Fruit fly (Drosophila melanogaster): ENCODE measurements around the gene CG17776.

CG17776 gene

dm6 chrX:2186555-2186954 lies 2.0 kb downstream of the CG17776 start, which contains the start of gene CG17777:
Gene CG17777 (plus strand): TSS chrX:2186855.
- no peak for TF ChIP-seq EcR (GFP tag; optimal IDR thresholded peaks at IDR 0.05)
- TF ChIP-seq pan (optimal IDR thresholded peaks at IDR 0.05): no peak
- no peak for TF ChIP-seq usp (GFP tag; optimal IDR thresholded peaks at IDR 0.05)
- TF ChIP-seq CG8478 (optimal IDR thresholded peaks at IDR 0.05): no peak
- TF ChIP-seq psq (optimal IDR thresholded peaks at IDR 0.05): no peak
- TF ChIP-seq Dll (optimal IDR thresholded peaks at IDR 0.05): no peak

DNA sequence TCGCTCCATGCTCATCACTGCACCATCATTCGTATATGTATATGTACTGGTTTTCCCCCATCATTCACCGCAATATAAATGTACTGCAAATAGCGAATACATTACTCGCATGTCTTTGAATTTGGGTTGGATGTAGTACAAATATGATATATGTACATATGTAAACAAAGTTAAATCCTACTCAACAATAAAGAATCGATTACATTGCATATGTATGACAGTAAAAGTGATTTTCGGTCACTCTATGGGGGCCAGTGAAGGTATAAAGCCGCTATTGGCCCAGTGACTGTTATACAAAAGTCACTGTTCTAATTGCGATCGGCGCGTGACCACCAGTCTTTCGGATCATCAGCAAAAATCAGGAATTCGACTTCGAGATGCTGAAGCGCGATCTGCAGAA lies 3.0 kb downstream of the CG17776 start, which contains the start of gene CG3457:
TSS of gene CG3457 (plus strand) at position 301 of the 400 bp plus-strand sequence.
- TF ChIP-seq usp (GFP tag; optimal IDR thresholded peaks at IDR 0.05): no peak
- no peak for TF ChIP-seq psq (optimal IDR thresholded peaks at IDR 0.05)
- TF ChIP-seq CG8478 (optimal IDR thresholded peaks at IDR 0.05): no peak
- TF ChIP-seq pan (optimal IDR thresholded peaks at IDR 0.05): no peak
- no peak for TF ChIP-seq Dll (optimal IDR thresholded peaks at IDR 0.05)

DNA sequence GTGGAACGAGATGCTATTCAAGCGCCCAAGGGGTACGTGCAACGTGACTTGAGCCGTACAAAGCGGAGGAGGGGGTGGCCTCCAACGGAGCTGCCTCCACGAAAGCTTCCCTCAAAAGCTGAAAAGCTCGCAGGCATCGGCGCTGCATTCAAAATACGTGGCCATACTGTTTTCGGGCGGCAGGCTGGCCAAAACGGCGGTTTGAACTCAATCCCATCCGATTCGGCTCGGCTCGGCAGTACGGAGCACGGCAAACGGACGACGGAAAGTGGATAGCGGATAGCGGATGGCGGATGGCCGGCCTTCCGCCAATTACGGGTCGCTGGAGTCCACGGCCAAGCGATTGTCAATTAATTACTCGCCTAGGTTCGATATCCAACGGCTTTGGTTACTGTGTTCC lies 4.4 kb downstream of the CG17776 start, which contains the start of gene Mct1:
TSS of gene Mct1 (plus strand) at position 301 of the 400 bp plus-strand sequence.
- no peak for TF ChIP-seq CG8478 (optimal IDR thresholded peaks at IDR 0.05)
- no peak for TF ChIP-seq EcR (GFP tag; optimal IDR thresholded peaks at IDR 0.05)
- no peak for TF ChIP-seq usp (GFP tag; optimal IDR thresholded peaks at IDR 0.05)
- no peak for TF ChIP-seq pan (optimal IDR thresholded peaks at IDR 0.05)
- TF ChIP-seq psq (optimal IDR thresholded peaks at IDR 0.05): no peak
- TF ChIP-seq Dll (optimal IDR thresholded peaks at IDR 0.05): no peak

DNA sequence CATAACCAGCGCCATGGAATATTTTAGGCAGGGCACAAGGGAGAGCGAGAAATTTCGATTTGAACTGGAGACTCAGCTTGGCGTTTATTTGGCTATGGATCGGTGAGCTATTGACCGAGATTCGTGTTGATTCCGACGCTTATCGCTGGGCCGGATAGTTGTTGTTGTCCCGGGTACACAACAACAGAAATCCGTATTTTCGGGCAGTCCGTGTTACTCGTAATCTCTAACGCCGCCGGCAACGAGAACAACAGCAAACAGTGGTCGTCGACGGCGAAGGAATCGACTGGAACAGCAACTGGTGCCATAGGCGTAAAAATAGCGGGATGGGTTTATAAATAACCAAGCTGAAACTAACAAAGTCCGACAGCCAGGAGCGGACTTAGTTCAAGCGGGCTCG lies 7.4 kb downstream of the CG17776 start:
- TF ChIP-seq Dll (optimal IDR thresholded peaks at IDR 0.05): no peak
- no peak for TF ChIP-seq EcR (GFP tag; optimal IDR thresholded peaks at IDR 0.05)
- TF ChIP-seq usp (GFP tag; optimal IDR thresholded peaks at IDR 0.05): no peak
- no peak for TF ChIP-seq psq (optimal IDR thresholded peaks at IDR 0.05)

DNA sequence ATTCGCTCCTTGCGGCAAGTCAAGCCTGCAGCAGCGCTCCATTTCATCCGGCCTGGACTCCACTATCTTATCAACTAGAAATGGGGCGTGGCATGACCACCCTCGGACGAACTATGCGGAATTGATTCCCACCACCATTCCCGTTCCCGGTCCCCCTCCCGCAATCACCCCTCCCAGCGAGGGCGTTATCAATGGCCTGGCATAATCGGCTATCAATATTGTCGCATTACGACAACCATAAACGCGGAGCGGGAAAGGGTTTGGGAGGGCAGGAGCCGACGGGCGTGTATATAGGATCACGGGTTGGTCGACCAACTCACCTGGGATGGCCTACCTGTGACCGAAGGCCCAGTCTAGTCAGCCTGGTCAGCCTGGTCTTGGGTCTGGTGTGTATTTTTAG lies 8.6 kb downstream of the CG17776 start:
- TF ChIP-seq CG8478 (optimal IDR thresholded peaks at IDR 0.05): no peak
- TF ChIP-seq usp (GFP tag; optimal IDR thresholded peaks at IDR 0.05): no peak
- TF ChIP-seq psq (optimal IDR thresholded peaks at IDR 0.05): no peak
- TF ChIP-seq pan (optimal IDR thresholded peaks at IDR 0.05): no peak
- no peak for TF ChIP-seq Dll (optimal IDR thresholded peaks at IDR 0.05)
- TF ChIP-seq EcR (GFP tag; optimal IDR thresholded peaks at IDR 0.05): no peak

dm6 chrX:2193809-2194207 lies 9.3 kb downstream of the CG17776 start, which contains the start of gene CG14053:
Gene CG14053 (minus strand): TSS chrX:2193909.
- TF ChIP-seq EcR (GFP tag; optimal IDR thresholded peaks at IDR 0.05) (no peak), CG8478 (optimal IDR thresholded peaks at IDR 0.05) (no peak), usp (GFP tag; optimal IDR thresholded peaks at IDR 0.05) (no peak), pan (optimal IDR thresholded peaks at IDR 0.05) (no peak), Dll (optimal IDR thresholded peaks at IDR 0.05) (no peak)

DNA sequence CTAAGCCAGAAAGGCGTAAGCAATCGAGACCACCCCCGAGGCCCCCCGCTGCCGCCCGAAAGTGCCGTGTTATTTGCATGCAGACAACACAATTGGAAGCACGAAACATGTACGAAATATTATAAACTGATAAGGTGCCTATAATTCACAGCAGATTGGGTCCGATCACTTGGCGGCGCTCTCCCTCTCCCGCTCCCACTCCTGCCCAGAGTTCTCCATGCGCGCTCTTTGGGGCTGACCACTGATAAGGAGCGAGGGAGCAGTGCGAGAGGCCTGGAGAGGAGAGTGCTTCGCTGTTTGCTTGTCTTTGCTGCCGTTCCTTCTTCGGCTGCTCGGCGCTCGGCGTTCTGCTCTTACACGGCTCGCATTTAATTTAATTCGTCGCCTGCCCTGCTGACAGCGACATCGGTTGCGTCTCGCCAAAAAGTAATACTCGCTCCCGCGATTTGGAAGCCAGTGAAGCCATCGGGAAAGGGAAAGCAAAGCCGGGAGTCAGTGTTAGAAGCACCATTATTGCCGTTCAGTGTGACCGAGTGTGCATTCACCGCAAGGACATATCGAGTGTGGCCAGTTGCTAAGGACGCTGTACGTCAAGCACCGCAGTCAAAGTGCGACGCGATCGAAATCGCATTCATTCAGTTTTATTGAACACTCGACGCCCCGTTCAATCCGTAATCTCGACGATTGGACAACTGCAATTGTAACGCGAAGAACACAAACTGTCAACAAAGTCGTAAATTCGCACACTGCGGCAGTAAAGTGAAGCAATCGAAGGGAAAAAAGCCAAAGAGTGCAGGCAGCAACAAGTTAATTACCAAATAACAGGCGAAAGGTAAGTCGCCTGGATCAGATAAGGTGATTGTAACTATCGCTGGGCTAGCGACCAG lies 9.9 kb downstream of the CG17776 start:
- TF ChIP-seq usp (GFP tag; optimal IDR thresholded peaks at IDR 0.05): no peak
- peak; percentile 87 for TF ChIP-seq Dll (optimal IDR thresholded peaks at IDR 0.05)

DNA sequence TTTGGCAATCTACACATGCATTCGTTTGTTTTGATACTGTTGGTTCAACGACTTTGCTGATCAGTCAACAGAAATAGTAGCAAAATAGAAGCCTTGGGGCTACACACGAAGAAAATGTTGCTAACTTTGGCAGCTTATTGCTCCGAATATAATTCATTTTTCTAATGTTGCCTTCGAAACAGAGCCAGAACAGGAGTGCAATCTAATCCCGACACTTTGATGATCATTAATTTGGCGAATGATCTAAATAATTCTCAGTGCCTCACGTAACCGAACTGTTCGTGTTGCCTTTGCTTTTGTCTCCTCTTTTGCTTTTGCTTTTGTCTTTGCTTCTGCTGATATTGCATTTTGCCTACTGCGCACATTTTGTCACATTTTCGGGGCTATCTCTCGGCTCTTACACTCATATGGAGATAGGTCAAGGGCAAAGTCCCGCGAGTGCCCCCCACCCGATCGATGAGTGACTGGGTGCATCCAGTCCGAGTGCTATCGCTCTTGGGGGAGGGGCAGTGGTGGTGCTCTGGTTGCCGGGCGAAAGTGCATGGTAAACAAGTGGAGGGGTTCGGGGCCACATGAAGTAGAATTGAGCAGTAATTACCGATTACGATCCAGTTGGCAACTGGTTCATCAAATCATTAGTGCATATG lies 11.7 kb downstream of the CG17776 start:
- TF ChIP-seq EcR (GFP tag; optimal IDR thresholded peaks at IDR 0.05) (no peak), psq (optimal IDR thresholded peaks at IDR 0.05) (no peak), CG8478 (optimal IDR thresholded peaks at IDR 0.05) (no peak), usp (GFP tag; optimal IDR thresholded peaks at IDR 0.05) (no peak), pan (optimal IDR thresholded peaks at IDR 0.05) (no peak), Dll (optimal IDR thresholded peaks at IDR 0.05) (no peak)

dm6 chrX:2197414-2198271 lies 13.1 kb downstream of the CG17776 start:
- TF ChIP-seq Dll (optimal IDR thresholded peaks at IDR 0.05) (no peak), pan (optimal IDR thresholded peaks at IDR 0.05) (no peak), psq (optimal IDR thresholded peaks at IDR 0.05) (no peak), EcR (GFP tag; optimal IDR thresholded peaks at IDR 0.05) (no peak), CG8478 (optimal IDR thresholded peaks at IDR 0.05) (no peak), usp (GFP tag; optimal IDR thresholded peaks at IDR 0.05) (no peak)

dm6 chrX:2198272-2198571 lies 13.7 kb downstream of the CG17776 start:
- TF ChIP-seq psq (optimal IDR thresholded peaks at IDR 0.05): no peak
- no peak for TF ChIP-seq EcR (GFP tag; optimal IDR thresholded peaks at IDR 0.05)
- TF ChIP-seq pan (optimal IDR thresholded peaks at IDR 0.05): no peak
- TF ChIP-seq usp (GFP tag; optimal IDR thresholded peaks at IDR 0.05): no peak
- TF ChIP-seq Dll (optimal IDR thresholded peaks at IDR 0.05): no peak
- TF ChIP-seq CG8478 (optimal IDR thresholded peaks at IDR 0.05): no peak

dm6 chrX:2199303-2199702 lies 14.8 kb downstream of the CG17776 start:
- TF ChIP-seq pan (optimal IDR thresholded peaks at IDR 0.05) (no peak), EcR (GFP tag; optimal IDR thresholded peaks at IDR 0.05) (no peak), Dll (optimal IDR thresholded peaks at IDR 0.05) (no peak), CG8478 (optimal IDR thresholded peaks at IDR 0.05) (no peak), psq (optimal IDR thresholded peaks at IDR 0.05) (no peak), usp (GFP tag; optimal IDR thresholded peaks at IDR 0.05) (no peak)
